Worm (Caenorhabditis elegans): ENCODE measurements around the gene sap-49.

- TF ChIP-seq lin-39 (tag; optimal IDR thresholded peaks at IDR 0.05) (no peak), mdl-1 (tag; optimal IDR thresholded peaks at IDR 0.05) (no peak), nhr-28 (tag; optimal IDR thresholded peaks at IDR 0.05) (no peak)
Observed at ce11 chrII:8037863-8038262, 2.3 kb upstream of the sap-49 start, which contains the start of gene C08B11.9.

Data from whole organism, L3 larva.